Worm (Caenorhabditis elegans): ENCODE data around the gene otub-3.
A peak's percentile ranks its signal among the peaks of the same experiment; 100 is the strongest.

DNA sequence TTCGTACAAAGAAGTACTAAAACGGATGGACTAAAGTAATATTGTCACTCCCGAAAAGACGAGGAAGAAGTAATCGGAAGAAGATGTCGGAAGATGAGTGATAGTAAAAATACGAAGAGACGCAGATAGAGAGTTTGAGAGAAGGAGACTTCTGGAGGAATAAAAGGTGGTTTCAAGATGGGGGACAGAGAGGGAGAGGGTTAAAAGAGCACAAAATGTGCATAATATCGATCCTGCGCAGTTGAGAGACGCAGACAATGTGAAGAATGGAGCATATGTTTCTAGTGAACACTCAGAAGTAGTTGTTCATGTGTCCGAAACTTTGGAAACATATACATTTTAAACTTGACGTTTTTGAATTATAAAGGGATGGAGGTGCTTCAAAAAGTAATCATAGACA lies 34.5 kb downstream of the otub-3 start:
- TF ChIP-seq Y55F3AM.14 (GFP tag; optimal IDR thresholded peaks at IDR 0.05) (no peak), fos-1 (tag; optimal IDR thresholded peaks at IDR 0.05) (no peak), nhr-10 (tag; optimal IDR thresholded peaks at IDR 0.05) (no peak), sma-9 (GFP tag; optimal IDR thresholded peaks at IDR 0.05) (peak; percentile 62), sma-9 (tag; optimal IDR thresholded peaks at IDR 0.05) (no peak), ztf-11 (tag; optimal IDR thresholded peaks at IDR 0.05) (no peak), elt-1 (tag; optimal IDR thresholded peaks at IDR 0.05) (no peak), unc-62 (GFP tag; optimal IDR thresholded peaks at IDR 0.05) (no peak), mdl-1 (tag; optimal IDR thresholded peaks at IDR 0.05) (no peak), lsy-2 (tag; optimal IDR thresholded peaks at IDR 0.05) (peak; percentile 40 to 71)

Measured in whole organism, L2 larva.